Worm (Caenorhabditis elegans) whole organism, mixed stage, embryonic: ENCODE measurements around the gene Y37E11AR.7.

Experiments
- blmp-1 ChIP-seq: fragments of 150-350 bp; optimal IDR thresholded peaks from 2 replicates; lab custom pipeline; 2014; ENCODE audit warnings: missing biosample characterization, missing genetic modification characterization
- elt-1 ChIP-seq: sonication (generic microtip); optimal IDR thresholded peaks from 2 replicates; lab custom pipeline; 2017; ENCODE audit warnings: missing genetic modification characterization, mild to moderate bottlenecking, missing compliant biosample characterization, antibody characterized with exemption, moderate library complexity, borderline replicate concordance; ENCODE audit not compliant: insufficient read depth
- lin-13 ChIP-seq: fragments of 150-350 bp; optimal IDR thresholded peaks from 2 replicates; lab custom pipeline; 2014; ENCODE audit warnings: missing biosample characterization, missing genetic modification characterization
- nhr-237 ChIP-seq: fragments of 150-350 bp; optimal IDR thresholded peaks from 2 replicates; lab custom pipeline; 2014; ENCODE audit warnings: missing biosample characterization, missing genetic modification characterization
- pha-4 ChIP-seq: fragments of 150-350 bp; optimal IDR thresholded peaks from 2 replicates; lab custom pipeline; 2018; ENCODE audit warnings: missing biosample characterization, missing genetic modification reagents, missing genetic modification characterization
- unc-39 ChIP-seq: fragments of 150-350 bp; optimal IDR thresholded peaks from 2 replicates; lab custom pipeline; 2014; ENCODE audit warnings: missing biosample characterization, missing genetic modification characterization
- zip-8 ChIP-seq: fragments of 150-350 bp; optimal IDR thresholded peaks from 2 replicates; lab custom pipeline; 2014; ENCODE audit warnings: missing biosample characterization, missing genetic modification characterization
- ztf-11 ChIP-seq: fragments of 150-350 bp; optimal IDR thresholded peaks from 2 replicates; lab custom pipeline; 2014; ENCODE audit warnings: missing biosample characterization, missing genetic modification characterization

DNA sequence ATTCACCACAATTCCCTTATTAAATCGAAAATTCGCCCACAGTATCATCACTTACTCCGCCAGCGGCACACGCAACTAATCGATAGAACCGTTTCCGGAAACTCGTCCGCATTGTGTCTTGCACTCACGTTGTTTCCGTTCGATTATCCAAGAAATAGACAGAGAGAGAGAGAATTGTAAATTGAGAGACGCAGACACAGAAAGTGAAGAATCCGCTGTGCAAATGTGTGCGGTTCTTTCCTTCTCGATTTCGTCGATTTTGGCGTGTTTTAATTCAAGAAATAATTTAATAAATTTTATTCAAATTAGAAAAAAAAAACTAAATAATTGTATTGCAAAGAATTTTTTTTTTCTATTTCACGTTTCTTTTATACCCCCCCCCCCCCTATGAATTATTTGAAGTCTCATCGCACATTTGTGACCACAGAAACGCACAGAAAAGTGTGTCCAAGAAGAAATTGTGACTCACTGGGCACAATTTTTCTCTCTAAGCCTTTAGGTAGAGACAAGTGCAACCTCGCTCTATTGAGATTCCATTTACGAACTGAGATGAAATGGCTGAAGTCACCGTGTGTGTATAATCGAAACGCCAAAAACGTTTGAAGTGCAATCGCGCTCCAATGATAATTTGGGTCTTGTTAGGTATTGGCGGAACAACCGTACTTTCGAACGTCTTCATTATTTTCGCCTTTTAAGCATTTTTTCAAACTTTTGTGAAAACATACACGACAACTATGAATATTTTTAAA is 16.4 kb downstream of the Y37E11AR.7 start, which contains the start of gene nape-2:
- no peak for TF ChIP-seq blmp-1
- no peak for TF ChIP-seq ztf-11 (tag; lab: Kevin White, UChicago)
- no peak for TF ChIP-seq elt-1
- TF ChIP-seq pha-4 (tag; lab: Kevin White, UChicago), result no peak
- TF ChIP-seq nhr-237, result no peak
- no peak for TF ChIP-seq zip-8 (tag; lab: Kevin White, UChicago)
- no peak for TF ChIP-seq unc-39 (tag; lab: Kevin White, UChicago)
- no peak for TF ChIP-seq lin-13 (tag; lab: Kevin White, UChicago)
